Fruit fly (Drosophila melanogaster) whole organism, embryonic: ENCODE data around the gene CG42728.

Experiments
- Awh ChIP-seq: fragments of 200-800 bp; sonication (Bioruptor generic); IDR thresholded peaks from 2 replicates; pipeline ENCODE4, ENCODE4 v1.3.6; 2022; ENCODE audit warnings: missing biosample characterization, missing genetic modification characterization
- Blimp-1 ChIP-seq: fragments of 200-800 bp; sonication (Bioruptor generic); optimal IDR thresholded peaks from 3 replicates; lab custom pipeline; 2018; ENCODE audit warnings: missing biosample characterization, missing genetic modification characterization, mild to moderate bottlenecking, moderate library complexity, missing genetic modification reagents
- CG10274 ChIP-seq: fragments of 200-800 bp; sonication (Bioruptor generic); optimal IDR thresholded peaks from 3 replicates; lab custom pipeline; 2017; ENCODE audit warnings: missing biosample characterization, mild to moderate bottlenecking, missing genetic modification characterization
- CG11696 ChIP-seq: fragments of 200-800 bp; sonication (Bioruptor generic); IDR thresholded peaks from 2 replicates; pipeline ENCODE4 v1.3.6; 2022; ENCODE audit warnings: missing biosample characterization, missing genetic modification characterization
- CG12104 ChIP-seq: fragments of 200-800 bp; sonication (Bioruptor generic); optimal IDR thresholded peaks from 3 replicates; lab custom pipeline; 2016; ENCODE audit warnings: missing biosample characterization, missing genetic modification characterization
- CG13775 ChIP-seq: fragments of 200-800 bp; sonication (Bioruptor generic); optimal IDR thresholded peaks from 3 replicates; lab custom pipeline; 2017; ENCODE audit warnings: missing biosample characterization, mild to moderate bottlenecking, missing genetic modification characterization
- CG13894 ChIP-seq: fragments of 200-800 bp; sonication (Bioruptor generic); optimal IDR thresholded peaks from 3 replicates; lab custom pipeline; 2018; ENCODE audit warnings: missing biosample characterization, mild to moderate bottlenecking, missing genetic modification characterization, moderate library complexity
- CG1529 ChIP-seq: fragments of 200-800 bp; sonication (Bioruptor generic); optimal IDR thresholded peaks from 3 replicates; lab custom pipeline; 2018; ENCODE audit warnings: missing biosample characterization, missing genetic modification characterization
- CG15601 ChIP-seq: fragments of 200-800 bp; sonication (Bioruptor generic); optimal IDR thresholded peaks from 3 replicates; lab custom pipeline; 2019; ENCODE audit warnings: missing biosample characterization, mild to moderate bottlenecking, missing genetic modification characterization, moderate library complexity
- CG1647 ChIP-seq: fragments of 200-800 bp; sonication (Bioruptor generic); optimal IDR thresholded peaks from 3 replicates; lab custom pipeline; 2016; ENCODE audit warnings: missing biosample characterization, missing genetic modification characterization
- CG17912 ChIP-seq: fragments of 200-800 bp; sonication (Bioruptor generic); optimal IDR thresholded peaks from 2 replicates; lab custom pipeline; 2018; ENCODE audit warnings: missing biosample characterization, mild to moderate bottlenecking, missing genetic modification characterization
- CG18619 ChIP-seq: fragments of 200-800 bp; sonication (Bioruptor generic); optimal IDR thresholded peaks from 3 replicates; lab custom pipeline; 2017; ENCODE audit warnings: missing biosample characterization, mild to moderate bottlenecking, missing genetic modification characterization
- CG30403 ChIP-seq: fragments of 200-800 bp; sonication (Bioruptor generic); optimal IDR thresholded peaks from 3 replicates; lab custom pipeline; 2016; ENCODE audit warnings: missing biosample characterization, missing genetic modification characterization
- CG33557 ChIP-seq: fragments of 200-800 bp; sonication (Bioruptor generic); optimal IDR thresholded peaks from 2 replicates; lab custom pipeline; 2019; ENCODE audit warnings: missing biosample characterization, mild to moderate bottlenecking, missing genetic modification characterization, moderate library complexity
- CG34422 ChIP-seq: fragments of 200-800 bp; sonication (Bioruptor generic); IDR thresholded peaks from 3 replicates; pipeline ENCODE4 v1.3.6; 2022; ENCODE audit warnings: missing biosample characterization, missing genetic modification characterization
- CG3995 ChIP-seq: fragments of 200-800 bp; sonication (Bioruptor generic); optimal IDR thresholded peaks from 3 replicates; lab custom pipeline; 2016; ENCODE audit warnings: missing biosample characterization, missing genetic modification characterization
- CG42726 ChIP-seq: fragments of 200-800 bp; sonication (Bioruptor generic); IDR thresholded peaks from 2 replicates; pipeline ENCODE4 v1.3.6; 2022; ENCODE audit warnings: missing biosample characterization, missing genetic modification characterization; ENCODE audit not compliant: partially characterized antibody
- CG4360 ChIP-seq: fragments of 200-800 bp; sonication (Bioruptor generic); IDR thresholded peaks from 2 replicates; pipeline ENCODE4 v1.3.6; 2022; ENCODE audit warnings: missing biosample characterization, missing genetic modification characterization
- CG4424 ChIP-seq: fragments of 200-800 bp; sonication (Bioruptor generic); optimal IDR thresholded peaks from 3 replicates; lab custom pipeline; 2016; ENCODE audit warnings: missing biosample characterization, missing genetic modification characterization
- CG7271 ChIP-seq: fragments of 200-800 bp; sonication (Bioruptor generic); optimal IDR thresholded peaks from 2 replicates; lab custom pipeline; 2018; ENCODE audit warnings: missing biosample characterization, mild to moderate bottlenecking, missing genetic modification characterization, moderate library complexity
- CG7745 ChIP-seq: fragments of 200-800 bp; sonication (Bioruptor generic); optimal IDR thresholded peaks from 2 replicates; lab custom pipeline; 2018; ENCODE audit warnings: missing biosample characterization, mild to moderate bottlenecking, missing genetic modification characterization, moderate library complexity
- Dbx ChIP-seq: fragments of 200-800 bp; sonication (Bioruptor generic); IDR thresholded peaks from 3 replicates; pipeline ENCODE4 v1.3.6; 2022; ENCODE audit warnings: missing biosample characterization, missing genetic modification characterization
- Deaf1 ChIP-seq: fragments of 200-800 bp; optimal IDR thresholded peaks from 3 replicates; lab custom pipeline; 2019; ENCODE audit warnings: missing biosample characterization, mild to moderate bottlenecking, missing genetic modification characterization, moderate library complexity
- Doc3 ChIP-seq: fragments of 200-800 bp; sonication (Bioruptor generic); IDR thresholded peaks from 3 replicates; pipeline ENCODE4 v1.3.6; 2022; ENCODE audit warnings: missing biosample characterization, missing genetic modification characterization; ENCODE audit not compliant: partially characterized antibody
- Hsf ChIP-seq: fragments of 200-800 bp; sonication (Bioruptor generic); optimal IDR thresholded peaks from 3 replicates; lab custom pipeline; 2016; ENCODE audit warnings: missing biosample characterization, missing genetic modification characterization
- MESR4 ChIP-seq: fragments of 200-800 bp; sonication (Bioruptor generic); optimal IDR thresholded peaks from 2 replicates; lab custom pipeline; 2018; ENCODE audit warnings: missing biosample characterization, mild to moderate bottlenecking, missing genetic modification characterization, moderate library complexity
- MTF-1 ChIP-seq: fragments of 200-800 bp; sonication (Bioruptor generic); optimal IDR thresholded peaks from 2 replicates; lab custom pipeline; 2018; ENCODE audit warnings: missing biosample characterization, mild to moderate bottlenecking, missing genetic modification characterization, borderline replicate concordance
- Oli ChIP-seq: fragments of 200-800 bp; sonication (Bioruptor generic); optimal IDR thresholded peaks from 2 replicates; lab custom pipeline; 2018; ENCODE audit warnings: missing biosample characterization, mild to moderate bottlenecking, missing genetic modification characterization, moderate library complexity
- Rfx ChIP-seq: fragments of 200-800 bp; sonication (Bioruptor generic); IDR thresholded peaks from 2 replicates; pipeline ENCODE4 v1.3.6; 2022; ENCODE audit warnings: missing biosample characterization, missing genetic modification characterization
- ac ChIP-seq: fragments of 200-800 bp; sonication (Bioruptor generic); optimal IDR thresholded peaks from 3 replicates; lab custom pipeline; 2017; ENCODE audit warnings: missing biosample characterization, mild to moderate bottlenecking, missing genetic modification characterization
- ash1 ChIP-seq: fragments of 200-800 bp; sonication (Bioruptor generic); optimal IDR thresholded peaks from 2 replicates; lab custom pipeline; 2018; ENCODE audit warnings: missing biosample characterization, mild to moderate bottlenecking, missing genetic modification characterization
- bigmax ChIP-seq: fragments of 200-800 bp; sonication (Bioruptor generic); optimal IDR thresholded peaks from 2 replicates; lab custom pipeline; 2018; ENCODE audit warnings: missing biosample characterization, mild to moderate bottlenecking, missing genetic modification characterization
- bsh ChIP-seq, 2 experiments: fragments of 200-800 bp; sonication (Bioruptor generic); optimal IDR thresholded peaks; 2 replicates each; lab custom pipeline; 2017 to 2018; ENCODE audit warnings: mild to moderate bottlenecking in 2 of 2, missing biosample characterization in 2 of 2, missing genetic modification characterization in 2 of 2, moderate library complexity in 1 of 2
- cg ChIP-seq: fragments of 200-800 bp; sonication (Bioruptor generic); optimal IDR thresholded peaks from 3 replicates; lab custom pipeline; 2019; ENCODE audit warnings: missing biosample characterization, mild to moderate bottlenecking, missing genetic modification characterization, moderate library complexity
- crp ChIP-seq, 2 experiments: fragments of 200-800 bp; sonication (Bioruptor generic); optimal IDR thresholded peaks; 2 replicates in 1 of 2; 3 replicates in 1 of 2; lab custom pipeline; 2017; ENCODE audit warnings: missing biosample characterization in 2 of 2, missing genetic modification characterization in 2 of 2, mild to moderate bottlenecking in 1 of 2, moderate library complexity in 1 of 2
- dmrt99B ChIP-seq: fragments of 200-800 bp; sonication (Bioruptor generic); optimal IDR thresholded peaks from 2 replicates; lab custom pipeline; 2018; ENCODE audit warnings: missing biosample characterization, mild to moderate bottlenecking, missing genetic modification characterization, moderate library complexity
- ftz-f1 ChIP-seq: fragments of 200-800 bp; sonication (Bioruptor generic); optimal IDR thresholded peaks from 2 replicates; lab custom pipeline; 2016; ENCODE audit warnings: missing biosample characterization, missing genetic modification characterization
- gfzf ChIP-seq: fragments of 200-800 bp; sonication (Bioruptor generic); optimal IDR thresholded peaks from 2 replicates; lab custom pipeline; 2016; ENCODE audit warnings: missing biosample characterization, mild to moderate bottlenecking, missing genetic modification characterization, moderate library complexity
- gro ChIP-seq: fragments of 200-800 bp; sonication (Bioruptor generic); optimal IDR thresholded peaks from 2 replicates; lab custom pipeline; 2016; ENCODE audit warnings: missing biosample characterization, missing genetic modification characterization
- h ChIP-seq: fragments of >200 bp; optimal IDR thresholded peaks from 2 replicates; lab custom pipeline; 2017
- ind ChIP-seq: fragments of 200-800 bp; sonication (Bioruptor generic); optimal IDR thresholded peaks from 3 replicates; lab custom pipeline; 2016; ENCODE audit warnings: missing biosample characterization, missing genetic modification characterization
- kni ChIP-seq: fragments of 200-800 bp; sonication (Bioruptor generic); optimal IDR thresholded peaks from 3 replicates; lab custom pipeline; 2017; ENCODE audit warnings: mild to moderate bottlenecking, missing biosample characterization, missing genetic modification reagents, missing genetic modification characterization
- maf-S ChIP-seq: fragments of 200-800 bp; sonication (Bioruptor generic); optimal IDR thresholded peaks from 2 replicates; lab custom pipeline; 2016; ENCODE audit warnings: missing biosample characterization, missing genetic modification characterization
- nau ChIP-seq: fragments of 200-800 bp; sonication (Bioruptor generic); optimal IDR thresholded peaks from 3 replicates; lab custom pipeline; 2017; ENCODE audit warnings: missing biosample characterization, mild to moderate bottlenecking, missing genetic modification characterization, missing genetic modification reagents
- pnt ChIP-seq: fragments of 200-800 bp; sonication (Bioruptor generic); optimal IDR thresholded peaks from 3 replicates; lab custom pipeline; 2016; ENCODE audit warnings: missing biosample characterization, missing genetic modification characterization
- stc ChIP-seq: fragments of 200-800 bp; sonication (Bioruptor generic); IDR thresholded peaks from 2 replicates; pipeline ENCODE4 v1.3.6; 2022; ENCODE audit warnings: missing biosample characterization, missing genetic modification characterization
- tio ChIP-seq: fragments of 200-800 bp; sonication (Bioruptor generic); optimal IDR thresholded peaks from 2 replicates; lab custom pipeline; 2017; ENCODE audit warnings: missing biosample characterization, missing genetic modification characterization, inconsistent platforms
- wdn ChIP-seq: fragments of 200-800 bp; sonication (Bioruptor generic); IDR thresholded peaks from 2 replicates; pipeline ENCODE4 v1.3.6; 2022; ENCODE audit warnings: missing biosample characterization, missing genetic modification characterization
- wek ChIP-seq: fragments of 200-800 bp; sonication (Bioruptor generic); optimal IDR thresholded peaks from 3 replicates; lab custom pipeline; 2018; ENCODE audit warnings: missing biosample characterization, mild to moderate bottlenecking, missing genetic modification characterization, moderate library complexity
- wor ChIP-seq: fragments of 200-800 bp; sonication (Bioruptor generic); IDR thresholded peaks from 2 replicates; pipeline ENCODE4 v1.3.6; 2022; ENCODE audit warnings: missing biosample characterization, missing genetic modification characterization

The CG42728 gene

dm6 chr3L:15530638-15531225 lies 2.7 kb upstream of the CG42728 start (continued):
- TF ChIP-seq CG1647 (GFP tag; lab: Kevin White, UChicago): no peak
- peak; percentile 76 for TF ChIP-seq kni (GFP tag; lab: Kevin White, UChicago)
- TF ChIP-seq pnt (GFP tag; lab: Kevin White, UChicago): no peak
- TF ChIP-seq CG10274: no peak
- no peak for TF ChIP-seq ash1
- no peak for TF ChIP-seq Awh
- TF ChIP-seq CG42726 (GFP tag; lab: Robert Waterston, UW): no peak
- TF ChIP-seq CG3995 (GFP tag; lab: Kevin White, UChicago): no peak
- TF ChIP-seq CG15601 (tag; lab: Kevin White, UChicago): peak; percentile 45
- TF ChIP-seq bsh (GFP tag; optimal IDR thresholded peaks at IDR 0.05; lab: Kevin White, UChicago): peak in 1 of 2 experiments; percentile 34
- no peak for TF ChIP-seq ftz-f1 (GFP tag; lab: Kevin White, UChicago)
- TF ChIP-seq CG13775 (GFP tag; lab: Kevin White, UChicago): no peak
- no peak for TF ChIP-seq CG7271 (tag; lab: Kevin White, UChicago)
- TF ChIP-seq CG13894: no peak
- no peak for TF ChIP-seq Dbx (GFP tag; lab: Robert Waterston, UW)
- no peak for TF ChIP-seq tio
- no peak for TF ChIP-seq crp (GFP tag; optimal IDR thresholded peaks at IDR 0.05; lab: Kevin White, UChicago)
- no peak for TF ChIP-seq stc (GFP tag; lab: Robert Waterston, UW)
- no peak for TF ChIP-seq Deaf1
- TF ChIP-seq h (lab: Kevin White, UChicago): no peak
- TF ChIP-seq wor (GFP tag; lab: Robert Waterston, UW): no peak
- TF ChIP-seq dmrt99B (tag; lab: Kevin White, UChicago): no peak
- no peak for TF ChIP-seq CG17912 (GFP tag; lab: Kevin White, UChicago)
- TF ChIP-seq MTF-1 (GFP tag; lab: Kevin White, UChicago): peak; percentile 32
- no peak for TF ChIP-seq ind (GFP tag; lab: Kevin White, UChicago)
- no peak for TF ChIP-seq CG30403 (GFP tag; lab: Kevin White, UChicago)
- TF ChIP-seq Hsf (GFP tag; lab: Kevin White, UChicago): no peak
- TF ChIP-seq Rfx: no peak
- TF ChIP-seq bigmax: no peak
- TF ChIP-seq Blimp-1 (GFP tag; lab: Kevin White, UChicago): no peak
- TF ChIP-seq Doc3: no peak
- TF ChIP-seq ac: no peak
- TF ChIP-seq CG4424 (GFP tag; lab: Kevin White, UChicago): no peak
- no peak for TF ChIP-seq gfzf
- TF ChIP-seq cg: peak; percentile 19
- TF ChIP-seq nau (GFP tag; lab: Kevin White, UChicago): no peak
- no peak for TF ChIP-seq CG7745 (tag; lab: Kevin White, UChicago)
- no peak for TF ChIP-seq MESR4 (GFP tag; lab: Kevin White, UChicago)
- no peak for TF ChIP-seq gro
- TF ChIP-seq maf-S (GFP tag; lab: Kevin White, UChicago): no peak
- peak; percentile 43 for TF ChIP-seq wek (GFP tag; lab: Kevin White, UChicago)
- no peak for TF ChIP-seq CG34422 (GFP tag; lab: Robert Waterston, UW)
- no peak for TF ChIP-seq CG18619
- no peak for TF ChIP-seq wdn
- peak; percentile 37; the same call in 1 of the 2 replicates for TF ChIP-seq CG4360 (GFP tag; lab: Robert Waterston, UW)
- no peak for TF ChIP-seq Oli (tag; lab: Kevin White, UChicago)
- no peak for TF ChIP-seq CG1529
- TF ChIP-seq CG12104 (GFP tag; lab: Kevin White, UChicago): no peak
- peak; percentile 57 for TF ChIP-seq CG33557 (GFP tag; lab: Kevin White, UChicago)
- TF ChIP-seq CG11696 (GFP tag; lab: Robert Waterston, UW): no peak
